Worm (Caenorhabditis elegans) whole organism, late embryonic: Measurements from ENCODE around the gene cyn-2.

ENCODE experiments used
- ama-1 ChIP-seq: fragments of 150-350 bp; optimal IDR thresholded peaks from 2 replicates; lab custom pipeline; 2014
- fkh-10 ChIP-seq: fragments of 150-350 bp; optimal IDR thresholded peaks from 2 replicates; lab custom pipeline; 2014; ENCODE audit warnings: missing biosample characterization, missing genetic modification reagents, missing genetic modification characterization
- nfya-1 ChIP-seq: sonication (generic microtip); optimal IDR thresholded peaks from 2 replicates; lab custom pipeline; 2017; ENCODE audit warnings: missing genetic modification characterization, mild to moderate bottlenecking, missing compliant biosample characterization, antibody characterized with exemption, moderate library complexity
- rnt-1 ChIP-seq: sonication (generic microtip); optimal IDR thresholded peaks from 2 replicates; lab custom pipeline; 2016; ENCODE audit warnings: missing genetic modification characterization, missing compliant biosample characterization

DNA sequence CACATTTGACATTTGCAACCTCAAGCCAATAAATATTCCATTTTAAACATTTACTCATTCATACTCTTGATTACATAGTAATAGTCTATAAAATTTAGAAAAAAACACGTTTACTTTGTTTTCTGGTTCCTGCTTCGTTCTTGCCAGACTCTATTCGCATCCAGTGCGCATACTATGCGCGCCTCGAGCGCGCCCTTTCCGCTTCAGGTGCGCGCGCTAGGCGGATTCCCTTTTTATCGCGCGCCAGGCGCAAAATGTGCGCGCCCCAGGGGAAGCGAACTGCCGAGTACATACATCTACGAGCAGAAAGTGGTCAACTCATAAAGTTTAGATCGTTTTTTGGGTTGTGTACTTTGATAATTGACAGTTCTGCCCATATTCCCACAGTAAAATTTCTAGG is 48.9 kb downstream of the cyn-2 start:
- TF ChIP-seq nfya-1 (tag; lab: Kevin White, UChicago) (no peak), fkh-10 (GFP tag; lab: Kevin White, UChicago) (no peak), rnt-1 (tag; lab: Kevin White, UChicago) (no peak), ama-1 (lab: Kevin White, UChicago) (no peak)
